Fruit fly (Drosophila melanogaster) whole organism, embryonic: ENCODE measurements around the gene Arl5.

ENCODE experiments used
- ATbp ChIP-seq: fragments of 200-800 bp; sonication (Bioruptor generic); optimal IDR thresholded peaks from 2 replicates; lab custom pipeline; 2017; ENCODE audit warnings: missing biosample characterization, mild to moderate bottlenecking, missing genetic modification characterization, missing genetic modification reagents
- Abd-B ChIP-seq: fragments of 200-800 bp; sonication (Bioruptor generic); optimal IDR thresholded peaks from 2 replicates; lab custom pipeline; 2018; ENCODE audit warnings: missing biosample characterization, mild to moderate bottlenecking, missing genetic modification characterization, moderate library complexity
- Ada2b ChIP-seq: fragments of 200-800 bp; sonication (Bioruptor generic); IDR thresholded peaks from 2 replicates; pipeline ENCODE4 v1.3.6; 2022; ENCODE audit warnings: missing biosample characterization, missing genetic modification characterization
- CG1024 ChIP-seq: fragments of 200-800 bp; sonication (Bioruptor generic); IDR thresholded peaks from 2 replicates; pipeline ENCODE4 v1.3.6; 2022; ENCODE audit warnings: missing biosample characterization, missing genetic modification characterization
- CG10431 ChIP-seq: fragments of 200-800 bp; sonication (Bioruptor generic); optimal IDR thresholded peaks from 3 replicates; lab custom pipeline; 2018; ENCODE audit warnings: missing biosample characterization, mild to moderate bottlenecking, missing genetic modification characterization
- CG10462 ChIP-seq: fragments of 200-800 bp; sonication (Bioruptor generic); optimal IDR thresholded peaks from 2 replicates; lab custom pipeline; 2016; ENCODE audit warnings: missing biosample characterization, missing genetic modification characterization
- CG10565 ChIP-seq: fragments of 200-800 bp; sonication (Bioruptor generic); optimal IDR thresholded peaks from 3 replicates; lab custom pipeline; 2016; ENCODE audit warnings: missing biosample characterization, mild to moderate bottlenecking, missing genetic modification characterization
- CG13775 ChIP-seq: fragments of 200-800 bp; sonication (Bioruptor generic); optimal IDR thresholded peaks from 3 replicates; lab custom pipeline; 2017; ENCODE audit warnings: missing biosample characterization, mild to moderate bottlenecking, missing genetic modification characterization
- CG14014 ChIP-seq: fragments of 200-800 bp; sonication (Bioruptor generic); IDR thresholded peaks from 2 replicates; pipeline ENCODE4 v1.3.6; 2022; ENCODE audit warnings: missing biosample characterization, missing genetic modification characterization
- CG15269 ChIP-seq: fragments of 200-800 bp; sonication (Bioruptor generic); optimal IDR thresholded peaks from 2 replicates; lab custom pipeline; 2018; ENCODE audit warnings: missing biosample characterization, mild to moderate bottlenecking, missing genetic modification characterization, moderate library complexity
- CG18476 ChIP-seq: fragments of 200-800 bp; sonication (Bioruptor generic); optimal IDR thresholded peaks from 2 replicates; lab custom pipeline; 2016; ENCODE audit warnings: missing biosample characterization, mild to moderate bottlenecking, missing genetic modification characterization
- CG30403 ChIP-seq: fragments of 200-800 bp; sonication (Bioruptor generic); optimal IDR thresholded peaks from 3 replicates; lab custom pipeline; 2016; ENCODE audit warnings: missing biosample characterization, missing genetic modification characterization
- CG42726 ChIP-seq: fragments of 200-800 bp; sonication (Bioruptor generic); IDR thresholded peaks from 2 replicates; pipeline ENCODE4 v1.3.6; 2022; ENCODE audit warnings: missing biosample characterization, missing genetic modification characterization; ENCODE audit not compliant: partially characterized antibody
- CG4360 ChIP-seq: fragments of 200-800 bp; sonication (Bioruptor generic); IDR thresholded peaks from 2 replicates; pipeline ENCODE4 v1.3.6; 2022; ENCODE audit warnings: missing biosample characterization, missing genetic modification characterization
- CG4820 ChIP-seq: fragments of 200-800 bp; sonication (Bioruptor generic); optimal IDR thresholded peaks from 3 replicates; lab custom pipeline; 2016; ENCODE audit warnings: missing biosample characterization, missing genetic modification characterization
- CG6683 ChIP-seq: fragments of 200-800 bp; sonication (Bioruptor generic); optimal IDR thresholded peaks from 2 replicates; lab custom pipeline; 2017; ENCODE audit warnings: missing biosample characterization, mild to moderate bottlenecking, missing genetic modification characterization, missing genetic modification reagents
- CG8281 ChIP-seq: fragments of 200-800 bp; sonication (Bioruptor generic); optimal IDR thresholded peaks from 2 replicates; lab custom pipeline; 2018; ENCODE audit warnings: missing biosample characterization, mild to moderate bottlenecking, missing genetic modification characterization, moderate library complexity
- CHES-1-like ChIP-seq: fragments of 200-800 bp; sonication (Bioruptor generic); optimal IDR thresholded peaks from 2 replicates; lab custom pipeline; 2016; ENCODE audit warnings: missing biosample characterization, missing genetic modification characterization
- CrebB ChIP-seq: fragments of 200-800 bp; sonication (Bioruptor generic); optimal IDR thresholded peaks from 3 replicates; lab custom pipeline; 2018; ENCODE audit warnings: missing biosample characterization, mild to moderate bottlenecking, missing genetic modification characterization
- Deaf1 ChIP-seq: fragments of 200-800 bp; optimal IDR thresholded peaks from 3 replicates; lab custom pipeline; 2019; ENCODE audit warnings: missing biosample characterization, mild to moderate bottlenecking, missing genetic modification characterization, moderate library complexity
- H15 ChIP-seq: fragments of 200-800 bp; sonication (Bioruptor generic); IDR thresholded peaks from 3 replicates; pipeline ENCODE4 v1.3.6; 2022; ENCODE audit warnings: missing biosample characterization, missing genetic modification characterization
- Hey ChIP-seq: fragments of 200-800 bp; sonication (Bioruptor generic); optimal IDR thresholded peaks from 3 replicates; lab custom pipeline; 2018; ENCODE audit warnings: missing biosample characterization, mild to moderate bottlenecking, missing genetic modification characterization
- Hmx ChIP-seq: fragments of 200-800 bp; sonication (Bioruptor generic); optimal IDR thresholded peaks from 2 replicates; lab custom pipeline; 2016; ENCODE audit warnings: missing biosample characterization, missing genetic modification characterization
- Max ChIP-seq: fragments of 200-800 bp; sonication (Bioruptor generic); optimal IDR thresholded peaks from 2 replicates; lab custom pipeline; 2016; ENCODE audit warnings: missing biosample characterization, mild to moderate bottlenecking, missing genetic modification characterization
- NK7.1 ChIP-seq: fragments of 200-800 bp; sonication (Bioruptor generic); optimal IDR thresholded peaks from 3 replicates; lab custom pipeline; 2016; ENCODE audit warnings: missing biosample characterization, missing genetic modification characterization
- Neu2 ChIP-seq: fragments of 200-800 bp; sonication (Bioruptor generic); optimal IDR thresholded peaks from 3 replicates; lab custom pipeline; 2016; ENCODE audit warnings: missing biosample characterization, missing genetic modification characterization, borderline replicate concordance
- Rfx ChIP-seq: fragments of 200-800 bp; sonication (Bioruptor generic); IDR thresholded peaks from 2 replicates; pipeline ENCODE4 v1.3.6; 2022; ENCODE audit warnings: missing biosample characterization, missing genetic modification characterization
- Sin3A ChIP-seq: fragments of >200 bp; optimal IDR thresholded peaks from 2 replicates; lab custom pipeline; 2018
- Sry-β ChIP-seq: fragments of 200-800 bp; sonication (Bioruptor generic); optimal IDR thresholded peaks from 2 replicates; lab custom pipeline; 2018; ENCODE audit warnings: missing biosample characterization, mild to moderate bottlenecking, missing genetic modification characterization, moderate library complexity
- Xbp1 ChIP-seq: fragments of 200-800 bp; sonication (Bioruptor generic); optimal IDR thresholded peaks from 3 replicates; lab custom pipeline; 2016; ENCODE audit warnings: missing biosample characterization, mild to moderate bottlenecking, missing genetic modification characterization
- Xrp1 ChIP-seq: fragments of 200-800 bp; sonication (Bioruptor generic); IDR thresholded peaks from 2 replicates; pipeline ENCODE4 v1.3.6; 2022; ENCODE audit warnings: missing biosample characterization, missing genetic modification characterization
- bcd ChIP-seq: fragments of 200-800 bp; sonication (Bioruptor generic); optimal IDR thresholded peaks from 2 replicates; lab custom pipeline; 2017; ENCODE audit warnings: missing biosample characterization, mild to moderate bottlenecking, missing genetic modification characterization
- br ChIP-seq: fragments of >200 bp; optimal IDR thresholded peaks from 2 replicates; lab custom pipeline; 2017
- cato ChIP-seq: fragments of 200-800 bp; sonication (Bioruptor generic); optimal IDR thresholded peaks from 2 replicates; lab custom pipeline; 2016; ENCODE audit warnings: missing biosample characterization, missing genetic modification characterization, borderline replicate concordance
- chn ChIP-seq: fragments of 200-800 bp; sonication (Bioruptor generic); optimal IDR thresholded peaks from 2 replicates; lab custom pipeline; 2016; ENCODE audit warnings: missing biosample characterization, missing genetic modification characterization
- crc ChIP-seq: fragments of 200-800 bp; sonication (Bioruptor generic); optimal IDR thresholded peaks from 2 replicates; lab custom pipeline; 2016; ENCODE audit warnings: missing biosample characterization, missing genetic modification characterization
- dmrt11E ChIP-seq: fragments of 200-800 bp; sonication (Bioruptor generic); optimal IDR thresholded peaks from 3 replicates; lab custom pipeline; 2018; ENCODE audit warnings: missing biosample characterization, mild to moderate bottlenecking, missing genetic modification characterization, moderate library complexity
- gsb ChIP-seq: fragments of 200-800 bp; sonication (Bioruptor generic); IDR thresholded peaks from 2 replicates; pipeline ENCODE4 v1.3.6; 2022; ENCODE audit warnings: missing biosample characterization, missing genetic modification characterization
- ham ChIP-seq: fragments of 200-800 bp; sonication (Bioruptor generic); IDR thresholded peaks from 2 replicates; pipeline ENCODE4 v1.3.6; 2022; ENCODE audit warnings: missing biosample characterization, missing genetic modification characterization
- lab ChIP-seq: fragments of 200-800 bp; sonication (Bioruptor generic); optimal IDR thresholded peaks from 3 replicates; lab custom pipeline; 2017; ENCODE audit warnings: missing biosample characterization, missing genetic modification characterization, mild to moderate bottlenecking, moderate library complexity, missing genetic modification reagents
- lbe ChIP-seq: fragments of 200-800 bp; sonication (Bioruptor generic); optimal IDR thresholded peaks from 2 replicates; lab custom pipeline; 2016; ENCODE audit warnings: missing biosample characterization, mild to moderate bottlenecking, missing genetic modification characterization
- lola ChIP-seq, 3 experiments: fragments of >200 bp in 2 of 3; fragments of 200-800 bp in 1 of 3; sonication (Bioruptor generic) in 1 of 3; optimal IDR thresholded peaks; 2 replicates each; lab custom pipeline; 2017 to 2019; ENCODE audit warnings: missing biosample characterization in 3 of 3, missing genetic modification characterization in 3 of 3, mild to moderate bottlenecking in 1 of 3, moderate library complexity in 1 of 3
- oc ChIP-seq: fragments of 200-800 bp; sonication (Bioruptor generic); optimal IDR thresholded peaks from 2 replicates; lab custom pipeline; 2018; ENCODE audit warnings: missing biosample characterization, mild to moderate bottlenecking, missing genetic modification characterization, moderate library complexity
- peb ChIP-seq: fragments of 200-800 bp; sonication (Bioruptor generic); IDR thresholded peaks from 2 replicates; pipeline ENCODE4 v1.3.6; 2022; ENCODE audit warnings: missing biosample characterization, missing genetic modification characterization
- phol ChIP-seq: fragments of 200-800 bp; sonication (Bioruptor generic); optimal IDR thresholded peaks from 3 replicates; lab custom pipeline; 2018; ENCODE audit warnings: missing biosample characterization, mild to moderate bottlenecking, missing genetic modification characterization, moderate library complexity
- schlank ChIP-seq: fragments of 200-800 bp; sonication (Bioruptor generic); optimal IDR thresholded peaks from 2 replicates; lab custom pipeline; 2018; ENCODE audit warnings: missing biosample characterization, mild to moderate bottlenecking, missing genetic modification characterization
- scrt ChIP-seq: fragments of 200-800 bp; sonication (Bioruptor generic); optimal IDR thresholded peaks from 2 replicates; lab custom pipeline; 2018; ENCODE audit warnings: missing biosample characterization, mild to moderate bottlenecking, missing genetic modification characterization, moderate library complexity
- sob ChIP-seq: fragments of 200-800 bp; sonication (Bioruptor generic); IDR thresholded peaks from 2 replicates; pipeline ENCODE4 v1.3.6; 2022; ENCODE audit warnings: missing biosample characterization, missing genetic modification characterization
- ssp ChIP-seq: fragments of 200-800 bp; sonication (Bioruptor generic); IDR thresholded peaks from 2 replicates; pipeline ENCODE4 v1.3.6; 2022; ENCODE audit warnings: missing biosample characterization, missing genetic modification characterization
- tgo ChIP-seq: fragments of 200-800 bp; sonication (Bioruptor generic); IDR thresholded peaks from 3 replicates; pipeline ENCODE4 v1.3.6; 2022; ENCODE audit warnings: missing biosample characterization, missing genetic modification characterization
- unpg ChIP-seq: fragments of 200-800 bp; sonication (Bioruptor generic); optimal IDR thresholded peaks from 3 replicates; lab custom pipeline; 2018; ENCODE audit warnings: missing biosample characterization, mild to moderate bottlenecking, missing genetic modification characterization, moderate library complexity
- yki ChIP-seq: fragments of >200 bp; optimal IDR thresholded peaks from 3 replicates; lab custom pipeline; 2018

The Arl5 gene

DNA sequence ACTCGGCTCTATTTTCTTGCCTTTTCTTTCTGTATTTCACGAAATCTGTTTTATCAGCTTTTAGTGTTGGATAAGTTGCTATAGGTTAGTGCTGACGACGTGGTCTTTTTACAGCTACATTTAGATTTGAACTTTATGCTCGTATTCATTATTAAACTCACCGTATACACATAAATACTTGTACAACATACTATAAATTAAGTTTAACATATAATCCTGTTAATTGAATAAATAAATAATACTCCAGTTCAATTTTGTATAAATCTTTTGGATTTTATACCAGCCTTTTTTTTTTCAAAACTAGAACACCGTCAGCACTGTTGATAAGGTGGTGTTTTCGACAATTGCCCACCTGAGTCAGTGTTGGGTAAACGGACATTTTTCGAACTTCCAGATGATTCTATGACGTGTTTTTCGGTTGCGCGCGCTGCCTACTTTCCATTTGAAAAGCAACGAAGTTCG lies 9.3 kb upstream of the Arl5 start, which contains the start of gene BI-1 (continued):
- TF ChIP-seq CG13775 (GFP tag; lab: Kevin White, UChicago) = peak; percentile 61
- peak; percentile 42 for TF ChIP-seq Sin3A (lab: Kevin White, UChicago)
- TF ChIP-seq schlank (tag; lab: Kevin White, UChicago) = no peak
- TF ChIP-seq phol (tag; lab: Kevin White, UChicago) = peak; percentile 81
- peak; percentile 2 for TF ChIP-seq CG10431 (GFP tag; lab: Kevin White, UChicago)
- no peak for TF ChIP-seq Ada2b (GFP tag; lab: Robert Waterston, UW)
- TF ChIP-seq CG10462 (GFP tag; lab: Kevin White, UChicago) = no peak
- TF ChIP-seq sob (GFP tag; lab: Robert Waterston, UW) = peak; percentile 83
- TF ChIP-seq Max (GFP tag; lab: Kevin White, UChicago) = peak; percentile 83
- TF ChIP-seq crc (GFP tag; lab: Kevin White, UChicago) = no peak
- peak; percentile 48 for TF ChIP-seq lbe
- TF ChIP-seq NK7.1 = no peak
- TF ChIP-seq ATbp (GFP tag; lab: Kevin White, UChicago) = no peak
- TF ChIP-seq CG6683 = peak; percentile 60
- no peak for TF ChIP-seq Hey (tag; lab: Kevin White, UChicago)
- TF ChIP-seq Rfx (GFP tag; lab: Robert Waterston, UW) = peak; percentile 69; the same call in 1 of the 2 replicates
- TF ChIP-seq CG30403 (GFP tag; lab: Kevin White, UChicago) = peak; percentile 88
- TF ChIP-seq Xrp1 (GFP tag; lab: Robert Waterston, UW) = peak; percentile 47
- TF ChIP-seq CHES-1-like = no peak
- TF ChIP-seq Neu2 = no peak
- TF ChIP-seq lab (GFP tag; lab: Kevin White, UChicago) = peak; percentile 83
- TF ChIP-seq gsb (GFP tag; lab: Robert Waterston, UW) = no peak
- TF ChIP-seq CG8281 (tag; lab: Kevin White, UChicago) = no peak
- TF ChIP-seq CG18476 (GFP tag; lab: Kevin White, UChicago) = peak; percentile 57
- TF ChIP-seq scrt (GFP tag; lab: Kevin White, UChicago) = peak; percentile 67
- TF ChIP-seq yki (lab: Kevin White, UChicago) = no peak
- TF ChIP-seq CG42726 (GFP tag; lab: Robert Waterston, UW) = no peak
- TF ChIP-seq tgo (GFP tag; lab: Robert Waterston, UW) = peak; percentile 45; the same call in 2 of the 3 replicates
- TF ChIP-seq CG15269 = no peak
- TF ChIP-seq CrebB = peak; percentile 18
- peak; percentile 89 for TF ChIP-seq Xbp1 (GFP tag; lab: Kevin White, UChicago)
- peak; percentile 56 for TF ChIP-seq unpg (GFP tag; lab: Kevin White, UChicago)
- no peak for TF ChIP-seq Abd-B
- TF ChIP-seq chn = no peak
- TF ChIP-seq lola (GFP tag; optimal IDR thresholded peaks at IDR 0.05; lab: Kevin White, UChicago) = peak in 1 of 3 experiments; percentile 50
- no peak for TF ChIP-seq br
- TF ChIP-seq Hmx (GFP tag; lab: Kevin White, UChicago) = peak; percentile 30
- TF ChIP-seq bcd = peak; percentile 74
- TF ChIP-seq CG4820 (GFP tag; lab: Kevin White, UChicago) = peak; percentile 66
- no peak for TF ChIP-seq ssp (GFP tag; lab: Robert Waterston, UW)
- TF ChIP-seq peb (GFP tag; lab: Robert Waterston, UW) = no peak
- TF ChIP-seq CG4360 (GFP tag; lab: Robert Waterston, UW) = no peak
- TF ChIP-seq CG14014 = no peak
- no peak for TF ChIP-seq CG10565 (GFP tag; lab: Kevin White, UChicago)
- no peak for TF ChIP-seq CG1024 (GFP tag; lab: Robert Waterston, UW)
- no peak for TF ChIP-seq H15
- no peak for TF ChIP-seq oc (tag; lab: Kevin White, UChicago)
- peak; percentile 99 for TF ChIP-seq Sry-β
- no peak for TF ChIP-seq ham (GFP tag; lab: Robert Waterston, UW)
- TF ChIP-seq Deaf1 = no peak
- TF ChIP-seq cato (GFP tag; lab: Kevin White, UChicago) = peak; percentile 19
- TF ChIP-seq dmrt11E (tag; lab: Kevin White, UChicago) = peak; percentile 60
